Fruit fly (Drosophila melanogaster) S2 (cell line): ENCODE results near the gene CG7497.

ENCODE experiments used
- CG8478 ChIP-seq: fragments of >200 bp; optimal IDR thresholded peaks from 2 replicates; lab custom pipeline; 2018
- CTCF ChIP-seq, 2 experiments: fragments of >200 bp; optimal IDR thresholded peaks; 2 replicates each; lab custom pipeline; 2018

DNA sequence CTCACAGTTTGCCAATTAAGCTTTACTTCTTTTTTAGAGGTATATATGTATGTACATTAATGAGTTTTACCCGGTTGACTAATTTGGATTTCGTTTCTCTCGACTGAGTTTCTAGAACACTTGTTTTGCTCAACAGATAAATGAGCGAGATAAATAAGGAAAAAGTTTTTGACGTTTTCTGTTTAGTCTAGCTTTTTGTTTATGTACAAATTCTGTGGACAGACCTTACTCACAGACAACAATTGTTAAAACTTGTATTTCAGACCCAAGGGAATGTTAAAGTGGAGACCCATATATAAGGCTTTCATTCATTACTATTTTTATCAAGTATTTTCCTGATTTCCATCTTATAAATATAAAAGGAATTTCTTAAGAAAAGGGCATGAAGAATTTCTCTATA is 8.2 kb upstream of the CG7497 start:
- no peak for TF ChIP-seq CTCF (optimal IDR thresholded peaks at IDR 0.05; lab: Kevin White, UChicago)
- TF ChIP-seq CG8478 (lab: Kevin White, UChicago) = no peak
